Fruit fly (Drosophila melanogaster) Kc167 (cell line): ENCODE results near the gene unc-4.

Experiments
- Myc ChIP-seq: fragments of >200 bp; optimal IDR thresholded peaks from 2 replicates; lab custom pipeline; 2017; ENCODE audit warnings: missing external identifiers
- Sin3A ChIP-seq: fragments of >200 bp; optimal IDR thresholded peaks from 2 replicates; lab custom pipeline; 2018; ENCODE audit warnings: missing external identifiers
- h ChIP-seq: fragments of >200 bp; optimal IDR thresholded peaks from 3 replicates; lab custom pipeline; 2018; ENCODE audit warnings: missing external identifiers
- insv ChIP-seq: fragments of >200 bp; optimal IDR thresholded peaks from 3 replicates; lab custom pipeline; 2018; ENCODE audit warnings: missing external identifiers
- psq ChIP-seq: fragments of >200 bp; optimal IDR thresholded peaks from 2 replicates; lab custom pipeline; 2017; ENCODE audit warnings: missing external identifiers
- ttk ChIP-seq: sonication (Bioruptor generic); optimal IDR thresholded peaks from 2 replicates; lab custom pipeline; 2017; ENCODE audit warnings: missing external identifiers

unc-4 gene

dm6 chrX:17789413-17790054 lies 21.2 kb downstream of the unc-4 start:
- no peak for TF ChIP-seq ttk (lab: Kevin White, UChicago)
- no peak for TF ChIP-seq insv (lab: Kevin White, UChicago)
- no peak for TF ChIP-seq Myc

dm6 chrX:17790072-17790471 lies 21.7 kb downstream of the unc-4 start:
- TF ChIP-seq insv (lab: Kevin White, UChicago) (no peak), psq (no peak), Myc (no peak), h (lab: Kevin White, UChicago) (no peak), ttk (lab: Kevin White, UChicago) (no peak), Sin3A (lab: Kevin White, UChicago) (no peak)

- no peak for TF ChIP-seq insv (lab: Kevin White, UChicago)
- no peak for TF ChIP-seq psq
- TF ChIP-seq Myc = no peak
These were observed 22.3 kb downstream of the unc-4 start, which contains the start of gene OdsH for dm6 chrX:17790710-17791109. Gene OdsH (plus strand): TSS chrX:17791010.

dm6 chrX:17799070-17799802 lies 30.9 kb downstream of the unc-4 start:
- no peak for TF ChIP-seq psq
- TF ChIP-seq insv (lab: Kevin White, UChicago) = no peak
- TF ChIP-seq ttk (lab: Kevin White, UChicago) = no peak
- TF ChIP-seq h (lab: Kevin White, UChicago) = no peak
- TF ChIP-seq Myc = no peak

- TF ChIP-seq insv (lab: Kevin White, UChicago) = no peak
- TF ChIP-seq psq = no peak
- TF ChIP-seq Sin3A (lab: Kevin White, UChicago) = no peak
- no peak for TF ChIP-seq ttk (lab: Kevin White, UChicago)
- TF ChIP-seq Myc = no peak
- no peak for TF ChIP-seq h (lab: Kevin White, UChicago)
These were observed 31.4 kb downstream of the unc-4 start for dm6 chrX:17799803-17800151.

dm6 chrX:17802353-17803121 lies 34.2 kb downstream of the unc-4 start:
- no peak for TF ChIP-seq Sin3A (lab: Kevin White, UChicago)
- TF ChIP-seq insv (lab: Kevin White, UChicago) = no peak
- TF ChIP-seq h (lab: Kevin White, UChicago) = no peak
- no peak for TF ChIP-seq Myc
- TF ChIP-seq psq = no peak
- no peak for TF ChIP-seq ttk (lab: Kevin White, UChicago)

- TF ChIP-seq h (lab: Kevin White, UChicago) (no peak), Sin3A (lab: Kevin White, UChicago) (no peak), Myc (no peak), ttk (lab: Kevin White, UChicago) (no peak), psq (no peak), insv (lab: Kevin White, UChicago) (no peak)
These were observed 35.7 kb downstream of the unc-4 start for dm6 chrX:17804048-17804447.

- TF ChIP-seq Myc (no peak), psq (no peak), Sin3A (lab: Kevin White, UChicago) (no peak), ttk (lab: Kevin White, UChicago) (no peak), insv (lab: Kevin White, UChicago) (no peak), h (lab: Kevin White, UChicago) (no peak)
These were observed 38.0 kb downstream of the unc-4 start for dm6 chrX:17806335-17806734.

- TF ChIP-seq h (lab: Kevin White, UChicago) = no peak
- TF ChIP-seq ttk (lab: Kevin White, UChicago) = no peak
- no peak for TF ChIP-seq insv (lab: Kevin White, UChicago)
- no peak for TF ChIP-seq Myc
- TF ChIP-seq Sin3A (lab: Kevin White, UChicago) = no peak
- TF ChIP-seq psq = no peak
These were observed 38.6 kb downstream of the unc-4 start for dm6 chrX:17806973-17807372.

- TF ChIP-seq insv (lab: Kevin White, UChicago) = no peak
- no peak for TF ChIP-seq psq
- TF ChIP-seq Sin3A (lab: Kevin White, UChicago) = no peak
These were observed 43.8 kb downstream of the unc-4 start for dm6 chrX:17812193-17812592.

- TF ChIP-seq psq (no peak), Myc (no peak), insv (lab: Kevin White, UChicago) (no peak), ttk (lab: Kevin White, UChicago) (no peak), Sin3A (lab: Kevin White, UChicago) (no peak), h (lab: Kevin White, UChicago) (no peak)
These were observed 46.4 kb downstream of the unc-4 start for dm6 chrX:17814783-17815182.

- TF ChIP-seq h (lab: Kevin White, UChicago) (no peak), Myc (no peak), Sin3A (lab: Kevin White, UChicago) (no peak), psq (no peak), insv (lab: Kevin White, UChicago) (no peak), ttk (lab: Kevin White, UChicago) (no peak)
These were observed 48.1 kb downstream of the unc-4 start for dm6 chrX:17816437-17816836.
